Worm (Caenorhabditis elegans) whole organism, L4 larva: ENCODE results near the gene F23G4.1.

ENCODE experiments used
- F10B5.3 ChIP-seq: sonication (generic microtip); optimal IDR thresholded peaks from 2 replicates; lab custom pipeline; 2016; ENCODE audit warnings: mild to moderate bottlenecking, missing genetic modification characterization, missing compliant biosample characterization
- F26F4.8 ChIP-seq: fragments of 200-800 bp; sonication (Bioruptor generic); conservative IDR thresholded peaks from 2 replicates; pipeline ENCODE4 v1.3.6; 2022; ENCODE audit warnings: missing genetic modification characterization, missing compliant biosample characterization
- F37D6.2 ChIP-seq: sonication (generic microtip); optimal IDR thresholded peaks from 2 replicates; lab custom pipeline; 2016; ENCODE audit warnings: mild to moderate bottlenecking, missing genetic modification characterization, missing compliant biosample characterization
- F49E8.2 ChIP-seq: sonication (generic microtip); optimal IDR thresholded peaks from 2 replicates; lab custom pipeline; 2016; ENCODE audit warnings: missing compliant biosample characterization, mild to moderate bottlenecking, missing genetic modification characterization, borderline replicate concordance
- Y105C5A.15 ChIP-seq: fragments of 200-800 bp; sonication (Bioruptor generic); IDR thresholded peaks from 2 replicates; pipeline ENCODE4 v1.3.6; 2022; ENCODE audit warnings: missing genetic modification characterization, missing compliant biosample characterization
- Y75B8A.6 ChIP-seq: fragments of 200-800 bp; sonication (Bioruptor generic); IDR thresholded peaks from 2 replicates; pipeline ENCODE4 v1.3.6; 2022; ENCODE audit warnings: missing genetic modification reagents, missing genetic modification characterization, missing compliant biosample characterization
- ZK546.5 ChIP-seq, 2 experiments: sonication (generic microtip); optimal IDR thresholded peaks; 2 replicates each; lab custom pipeline; 2017; ENCODE audit warnings: missing biosample characterization in 2 of 2, missing genetic modification characterization in 2 of 2
- aha-1 ChIP-seq: fragments of 150-350 bp; peaks from one replicate; lab custom pipeline; 2014; ENCODE audit warnings: missing biosample characterization, missing genetic modification characterization
- ama-1 ChIP-seq: fragments of 150-350 bp; optimal IDR thresholded peaks from 2 replicates; lab custom pipeline; 2014; ENCODE audit warnings: inconsistent platforms, mixed read lengths
- arid-1 ChIP-seq: fragments of 200-800 bp; sonication (Bioruptor generic); conservative IDR thresholded peaks from 2 replicates; pipeline ENCODE4 v1.3.6; 2022; ENCODE audit warnings: missing genetic modification reagents, missing genetic modification characterization, missing compliant biosample characterization
- ceh-28 ChIP-seq: fragments of 150-350 bp; optimal IDR thresholded peaks from 2 replicates; lab custom pipeline; 2014; ENCODE audit warnings: missing biosample characterization, missing genetic modification reagents, missing genetic modification characterization
- ceh-32 ChIP-seq: sonication (generic microtip); optimal IDR thresholded peaks from 2 replicates; lab custom pipeline; 2016; ENCODE audit warnings: mild to moderate bottlenecking, missing genetic modification characterization, missing compliant biosample characterization; ENCODE audit not compliant: poor library complexity
- ceh-44 ChIP-seq: fragments of 200-800 bp; sonication (Bioruptor generic); IDR thresholded peaks from 2 replicates; pipeline ENCODE4 v1.3.6; 2022; ENCODE audit warnings: missing genetic modification reagents, missing genetic modification characterization, missing compliant biosample characterization
- ceh-62 ChIP-seq: sonication (generic microtip); optimal IDR thresholded peaks from 2 replicates; lab custom pipeline; 2017; ENCODE audit warnings: missing biosample characterization, missing genetic modification characterization
- ceh-82 ChIP-seq: sonication (generic microtip); optimal IDR thresholded peaks from 2 replicates; lab custom pipeline; 2017; ENCODE audit warnings: missing biosample characterization, missing genetic modification characterization
- ces-1 ChIP-seq: fragments of 150-350 bp; sonication (generic microtip); optimal IDR thresholded peaks from 4 replicates; lab custom pipeline; 2014; ENCODE audit warnings: missing biosample characterization, missing genetic modification reagents, missing genetic modification characterization
- daf-16 ChIP-seq, 3 experiments: sonication (generic microtip); optimal IDR thresholded peaks; 2 replicates each; lab custom pipeline; 2016 to 2017; ENCODE audit warnings: missing genetic modification characterization in 3 of 3, missing genetic modification reagents in 3 of 3, mild to moderate bottlenecking in 2 of 3, missing compliant biosample characterization in 2 of 3, missing biosample characterization in 1 of 3, moderate library complexity in 1 of 3
- dpl-1 ChIP-seq: fragments of 150-350 bp; optimal IDR thresholded peaks from 2 replicates; lab custom pipeline; 2014; ENCODE audit warnings: missing biosample characterization, missing genetic modification reagents, missing genetic modification characterization
- egl-27 ChIP-seq: sonication (generic microtip); optimal IDR thresholded peaks from 3 replicates; lab custom pipeline; 2017; ENCODE audit warnings: missing biosample characterization, missing genetic modification reagents, missing genetic modification characterization
- egl-43 ChIP-seq: fragments of 200-800 bp; sonication (Bioruptor generic); IDR thresholded peaks from 2 replicates; pipeline ENCODE4 v1.3.6; 2022; ENCODE audit warnings: missing genetic modification reagents, missing genetic modification characterization, missing compliant biosample characterization
- gei-8 ChIP-seq: fragments of 200-800 bp; sonication (Bioruptor generic); optimal IDR thresholded peaks from 2 replicates; lab custom pipeline; 2018; ENCODE audit warnings: mild to moderate bottlenecking, missing genetic modification characterization, missing compliant biosample characterization
- hmg-1.1 ChIP-seq: fragments of 200-800 bp; sonication (Bioruptor generic); IDR thresholded peaks from 2 replicates; pipeline ENCODE4 v1.3.6; 2022; ENCODE audit warnings: missing genetic modification reagents, missing genetic modification characterization, missing compliant biosample characterization
- lim-7 ChIP-seq: fragments of 200-800 bp; sonication (Bioruptor generic); IDR thresholded peaks from 2 replicates; pipeline ENCODE4 v1.3.6; 2022; ENCODE audit warnings: missing genetic modification characterization, missing compliant biosample characterization
- lin-15B ChIP-seq: fragments of 150-350 bp; sonication (generic microtip); optimal IDR thresholded peaks from 3 replicates; lab custom pipeline; 2014; ENCODE audit warnings: missing biosample characterization, missing genetic modification characterization
- lir-3 ChIP-seq: sonication (generic microtip); optimal IDR thresholded peaks from 2 replicates; lab custom pipeline; 2016; ENCODE audit warnings: mild to moderate bottlenecking, missing genetic modification characterization, missing compliant biosample characterization
- mdt-29 ChIP-seq: fragments of 200-800 bp; sonication (Bioruptor generic); IDR thresholded peaks from 2 replicates; pipeline ENCODE4 v1.3.6; 2022; ENCODE audit warnings: missing genetic modification reagents, missing genetic modification characterization, missing compliant biosample characterization
- mes-2 ChIP-seq: sonication (generic microtip); optimal IDR thresholded peaks from 2 replicates; lab custom pipeline; 2016; ENCODE audit warnings: missing genotype, mild to moderate bottlenecking, missing genetic modification characterization, missing compliant biosample characterization; ENCODE audit not compliant: poor library complexity, severe bottlenecking
- nhr-10 ChIP-seq: fragments of 150-350 bp; optimal IDR thresholded peaks from 2 replicates; lab custom pipeline; 2014; ENCODE audit warnings: missing biosample characterization, missing genetic modification characterization
- nhr-11 ChIP-seq: fragments of 150-350 bp; optimal IDR thresholded peaks from 2 replicates; lab custom pipeline; 2014; ENCODE audit warnings: missing biosample characterization, missing genetic modification characterization
- nhr-237 ChIP-seq: sonication (generic microtip); optimal IDR thresholded peaks from 2 replicates; lab custom pipeline; 2017; ENCODE audit warnings: missing biosample characterization, missing genetic modification characterization
- nhr-25 ChIP-seq: sonication (generic microtip); optimal IDR thresholded peaks from 2 replicates; lab custom pipeline; 2017; ENCODE audit warnings: missing genetic modification characterization, mild to moderate bottlenecking, missing compliant biosample characterization, antibody characterized with exemption, moderate library complexity, borderline replicate concordance; ENCODE audit not compliant: insufficient read depth
- nhr-42 ChIP-seq: fragments of 200-800 bp; sonication (Bioruptor generic); IDR thresholded peaks from 2 replicates; pipeline ENCODE4 v1.3.6; 2022; ENCODE audit warnings: missing genetic modification characterization, missing compliant biosample characterization
- nhr-6 ChIP-seq: fragments of 150-350 bp; optimal IDR thresholded peaks from 2 replicates; lab custom pipeline; 2014; ENCODE audit warnings: missing biosample characterization, missing genetic modification characterization
- pha-4 ChIP-seq, 2 experiments: fragments of 150-350 bp in 1 of 2; fragments of 200-800 bp in 1 of 2; sonication (Bioruptor generic) in 1 of 2; IDR thresholded peaks in 1 of 2; optimal IDR thresholded peaks in 1 of 2; 2 replicates each; pipeline versions ENCODE4 v1.3.6 to Lab custom; 2014 to 2022; ENCODE audit warnings: missing genetic modification characterization in 2 of 2, missing genetic modification reagents in 2 of 2, missing biosample characterization in 1 of 2, missing compliant biosample characterization in 1 of 2
- php-3 ChIP-seq: fragments of 200-800 bp; sonication (Bioruptor generic); IDR thresholded peaks from 2 replicates; pipeline ENCODE4 v1.3.6; 2022; ENCODE audit warnings: missing genetic modification reagents, missing genetic modification characterization, missing compliant biosample characterization
- rbr-2 ChIP-seq: sonication (generic microtip); optimal IDR thresholded peaks from 2 replicates; lab custom pipeline; 2016; ENCODE audit warnings: missing genotype, missing genetic modification characterization, missing compliant biosample characterization
- snpc-1.2 ChIP-seq: fragments of 200-800 bp; sonication (Bioruptor generic); IDR thresholded peaks from 2 replicates; pipeline ENCODE4 v1.3.6; 2022; ENCODE audit warnings: missing genetic modification reagents, missing genetic modification characterization, missing compliant biosample characterization
- snpc-4 ChIP-seq: fragments of 150-350 bp; optimal IDR thresholded peaks from 2 replicates; lab custom pipeline; 2014; ENCODE audit warnings: missing biosample characterization, missing genetic modification characterization
- tag-97 ChIP-seq: fragments of 200-800 bp; sonication (Bioruptor generic); IDR thresholded peaks from 2 replicates; pipeline ENCODE4 v1.3.6; 2022; ENCODE audit warnings: missing genetic modification characterization, missing compliant biosample characterization
- unc-130 ChIP-seq: sonication (generic microtip); optimal IDR thresholded peaks from 2 replicates; lab custom pipeline; 2016; ENCODE audit warnings: missing genetic modification reagents, missing genetic modification characterization, missing compliant biosample characterization
- vab-7 ChIP-seq: fragments of 200-800 bp; sonication (Bioruptor generic); IDR thresholded peaks from 2 replicates; pipeline ENCODE4 v1.3.6; 2022; ENCODE audit warnings: missing genetic modification reagents, missing genetic modification characterization, missing compliant biosample characterization
- zag-1 ChIP-seq: fragments of 150-350 bp; optimal IDR thresholded peaks from 2 replicates; lab custom pipeline; 2014; ENCODE audit warnings: missing biosample characterization, missing genetic modification characterization
- zfp-2 ChIP-seq: sonication (generic microtip); optimal IDR thresholded peaks from 2 replicates; lab custom pipeline; 2016; ENCODE audit warnings: mild to moderate bottlenecking, missing genetic modification characterization, missing compliant biosample characterization
- zip-2 ChIP-seq: fragments of 150-350 bp; optimal IDR thresholded peaks from 2 replicates; lab custom pipeline; 2014; ENCODE audit warnings: missing biosample characterization, missing genetic modification characterization

Gene F23G4.1

ce11 chrX:6601155-6601554 lies 1.8 kb downstream of the F23G4.1 start:
- TF ChIP-seq vab-7 (GFP tag; lab: Robert Waterston, UW): peak; percentile 46; the same call in 1 of the 2 replicates

- no peak for TF ChIP-seq rbr-2 (tag; lab: Kevin White, UChicago)
- no peak for TF ChIP-seq snpc-4 (tag; lab: Kevin White, UChicago)
- TF ChIP-seq zip-2 (tag; lab: Kevin White, UChicago): no peak
- TF ChIP-seq nhr-10 (tag; lab: Kevin White, UChicago): no peak
- no peak for TF ChIP-seq mes-2 (tag; lab: Kevin White, UChicago)
- TF ChIP-seq egl-27 (tag; lab: Kevin White, UChicago): no peak
- no peak for TF ChIP-seq Y105C5A.15
- TF ChIP-seq ceh-44 (GFP tag; lab: Robert Waterston, UW): no peak
- no peak for TF ChIP-seq ceh-62
- no peak for TF ChIP-seq nhr-237
- TF ChIP-seq egl-43 (GFP tag; lab: Robert Waterston, UW): no peak
- no peak for TF ChIP-seq F49E8.2 (tag; lab: Kevin White, UChicago)
- TF ChIP-seq Y75B8A.6: no peak
- TF ChIP-seq gei-8: no peak
- TF ChIP-seq lim-7 (GFP tag; lab: Robert Waterston, UW): no peak
- no peak for TF ChIP-seq aha-1 (tag; lab: Kevin White, UChicago)
- TF ChIP-seq zfp-2 (tag; lab: Kevin White, UChicago): no peak
- no peak for TF ChIP-seq tag-97 (GFP tag; lab: Robert Waterston, UW)
Observed at ce11 chrX:6598732-6599131, 4.3 kb downstream of the F23G4.1 start, which contains the start of gene hic-1. TSS of gene hic-1 (minus strand) at chrX:6598832.

- TF ChIP-seq unc-130 (GFP tag; lab: Kevin White, UChicago) (no peak), ceh-28 (no peak), pha-4 (GFP tag; IDR thresholded peaks at IDR 0.05; lab: Robert Waterston, UW) (no peak), pha-4 (tag; optimal IDR thresholded peaks at IDR 0.05; lab: Kevin White, UChicago) (no peak), arid-1 (GFP tag; lab: Robert Waterston, UW) (no peak), daf-16 (GFP tag; optimal IDR thresholded peaks at IDR 0.05; lab: Kevin White, UChicago) (peak in 1 of 2 experiments; percentile 44), daf-16 (tag; optimal IDR thresholded peaks at IDR 0.05; lab: Kevin White, UChicago) (no peak), ces-1 (GFP tag; lab: Kevin White, UChicago) (no peak), ZK546.5 (tag; optimal IDR thresholded peaks at IDR 0.05; lab: Kevin White, UChicago) (no peak)
Observed at ce11 chrX:6597089-6597488, 5.9 kb downstream of the F23G4.1 start, which contains the start of gene ttr-6. TSS of gene ttr-6 (minus strand) at chrX:6597121.

- no peak for TF ChIP-seq ceh-82 (tag; lab: Kevin White, UChicago)
- peak; percentile 51 for TF ChIP-seq F10B5.3 (tag; lab: Kevin White, UChicago)
- no peak for TF ChIP-seq zip-2 (tag; lab: Kevin White, UChicago)
- TF ChIP-seq ZK546.5 (tag; optimal IDR thresholded peaks at IDR 0.05; lab: Kevin White, UChicago): no peak
- TF ChIP-seq pha-4 (GFP tag; IDR thresholded peaks at IDR 0.05; lab: Robert Waterston, UW): peak; percentile 95
- TF ChIP-seq pha-4 (tag; optimal IDR thresholded peaks at IDR 0.05; lab: Kevin White, UChicago): no peak
- peak; percentile 91 for TF ChIP-seq hmg-1.1 (GFP tag; lab: Robert Waterston, UW)
- TF ChIP-seq F26F4.8: peak; percentile 94
- TF ChIP-seq unc-130 (GFP tag; lab: Kevin White, UChicago): peak; percentile 41
- peak; percentile 68 for TF ChIP-seq rbr-2 (tag; lab: Kevin White, UChicago)
- peak; percentile 37 for TF ChIP-seq lir-3 (tag; lab: Kevin White, UChicago)
- peak; percentile 35 for TF ChIP-seq F37D6.2 (tag; lab: Kevin White, UChicago)
- no peak for TF ChIP-seq dpl-1 (GFP tag; lab: Kevin White, UChicago)
- no peak; the same call in 1 of the 2 replicates for TF ChIP-seq nhr-42
- TF ChIP-seq ama-1: no peak
- TF ChIP-seq snpc-1.2 (GFP tag; lab: Robert Waterston, UW): no peak
- peak; percentile 44 for TF ChIP-seq nhr-6 (tag; lab: Kevin White, UChicago)
- TF ChIP-seq mdt-29: no peak
- TF ChIP-seq nhr-11 (tag; lab: Kevin White, UChicago): peak; percentile 57
- TF ChIP-seq gei-8: peak; percentile 81
- TF ChIP-seq Y75B8A.6: peak; percentile 81; the same call in 1 of the 2 replicates
- no peak for TF ChIP-seq nhr-25 (tag; lab: Kevin White, UChicago)
- no peak for TF ChIP-seq ceh-32 (tag; lab: Kevin White, UChicago)
- no peak for TF ChIP-seq zag-1
- TF ChIP-seq php-3 (GFP tag; lab: Robert Waterston, UW): peak; percentile 83
- no peak for TF ChIP-seq lin-15B (tag; lab: Kevin White, UChicago)
Observed at ce11 chrX:6593178-6593786, 9.7 kb downstream of the F23G4.1 start.
